Worm (Caenorhabditis elegans) whole organism, L4 larva: ENCODE measurements around the gene C26B9.6.

ENCODE experiments used
- D1046.2 ChIP-seq: fragments of 200-800 bp; sonication (Bioruptor generic); IDR thresholded peaks from 2 replicates; pipeline ENCODE4 v1.3.6; 2022; ENCODE audit warnings: missing genetic modification characterization, missing compliant biosample characterization
- F49E8.2 ChIP-seq: sonication (generic microtip); optimal IDR thresholded peaks from 2 replicates; lab custom pipeline; 2016; ENCODE audit warnings: missing compliant biosample characterization, mild to moderate bottlenecking, missing genetic modification characterization, borderline replicate concordance
- ZK546.5 ChIP-seq, 2 experiments: sonication (generic microtip); optimal IDR thresholded peaks; 2 replicates each; lab custom pipeline; 2017; ENCODE audit warnings: missing biosample characterization in 2 of 2, missing genetic modification characterization in 2 of 2
- aha-1 ChIP-seq: fragments of 150-350 bp; peaks from one replicate; lab custom pipeline; 2014; ENCODE audit warnings: missing biosample characterization, missing genetic modification characterization
- ceh-32 ChIP-seq: sonication (generic microtip); optimal IDR thresholded peaks from 2 replicates; lab custom pipeline; 2016; ENCODE audit warnings: mild to moderate bottlenecking, missing genetic modification characterization, missing compliant biosample characterization; ENCODE audit not compliant: poor library complexity
- ceh-44 ChIP-seq: fragments of 200-800 bp; sonication (Bioruptor generic); IDR thresholded peaks from 2 replicates; pipeline ENCODE4 v1.3.6; 2022; ENCODE audit warnings: missing genetic modification reagents, missing genetic modification characterization, missing compliant biosample characterization
- ceh-82 ChIP-seq: sonication (generic microtip); optimal IDR thresholded peaks from 2 replicates; lab custom pipeline; 2017; ENCODE audit warnings: missing biosample characterization, missing genetic modification characterization
- ces-1 ChIP-seq: fragments of 150-350 bp; sonication (generic microtip); optimal IDR thresholded peaks from 4 replicates; lab custom pipeline; 2014; ENCODE audit warnings: missing biosample characterization, missing genetic modification reagents, missing genetic modification characterization
- daf-12 ChIP-seq: fragments of 150-350 bp; optimal IDR thresholded peaks from 2 replicates; lab custom pipeline; 2014; ENCODE audit warnings: missing biosample characterization, missing genetic modification reagents, missing genetic modification characterization
- dmd-6 ChIP-seq: fragments of 200-800 bp; sonication (Bioruptor generic); IDR thresholded peaks from 2 replicates; pipeline ENCODE4 v1.3.6; 2022; ENCODE audit warnings: missing genetic modification reagents, missing genetic modification characterization, missing compliant biosample characterization
- gei-8 ChIP-seq: fragments of 200-800 bp; sonication (Bioruptor generic); optimal IDR thresholded peaks from 2 replicates; lab custom pipeline; 2018; ENCODE audit warnings: mild to moderate bottlenecking, missing genetic modification characterization, missing compliant biosample characterization
- hlh-30 ChIP-seq: sonication (generic microtip); optimal IDR thresholded peaks from 2 replicates; lab custom pipeline; 2017; ENCODE audit warnings: antibody characterized with exemption, mild to moderate bottlenecking, missing genetic modification characterization, missing compliant biosample characterization; ENCODE audit not compliant: insufficient read depth
- lim-7 ChIP-seq: fragments of 200-800 bp; sonication (Bioruptor generic); IDR thresholded peaks from 2 replicates; pipeline ENCODE4 v1.3.6; 2022; ENCODE audit warnings: missing genetic modification characterization, missing compliant biosample characterization
- lsy-2 ChIP-seq, 2 experiments: fragments of 150-350 bp in 1 of 2; sonication (generic microtip) in 1 of 2; optimal IDR thresholded peaks; 2 replicates each; lab custom pipeline; 2014 to 2017; ENCODE audit warnings: missing biosample characterization in 2 of 2, missing genetic modification characterization in 2 of 2
- mdl-1 ChIP-seq, 2 experiments: fragments of 150-350 bp in 1 of 2; sonication (generic microtip) in 1 of 2; optimal IDR thresholded peaks; 2 replicates each; lab custom pipeline; 2014 to 2017; ENCODE audit warnings: missing biosample characterization in 2 of 2, missing genetic modification characterization in 2 of 2
- mxl-2 ChIP-seq: fragments of 200-800 bp; sonication (Bioruptor generic); conservative IDR thresholded peaks from 2 replicates; pipeline ENCODE4 v1.3.6; 2022; ENCODE audit warnings: missing genetic modification reagents, missing genetic modification characterization, missing compliant biosample characterization
- nhr-11 ChIP-seq: fragments of 150-350 bp; optimal IDR thresholded peaks from 2 replicates; lab custom pipeline; 2014; ENCODE audit warnings: missing biosample characterization, missing genetic modification characterization
- nhr-237 ChIP-seq: sonication (generic microtip); optimal IDR thresholded peaks from 2 replicates; lab custom pipeline; 2017; ENCODE audit warnings: missing biosample characterization, missing genetic modification characterization
- nhr-41 ChIP-seq: fragments of 200-800 bp; sonication (Bioruptor generic); IDR thresholded peaks from 2 replicates; pipeline ENCODE4 v1.3.6; 2022; ENCODE audit warnings: missing genetic modification reagents, missing genetic modification characterization, missing compliant biosample characterization
- pqm-1 ChIP-seq: sonication (generic microtip); optimal IDR thresholded peaks from 2 replicates; lab custom pipeline; 2017; ENCODE audit warnings: missing biosample characterization, missing genetic modification characterization
- unc-130 ChIP-seq: sonication (generic microtip); optimal IDR thresholded peaks from 2 replicates; lab custom pipeline; 2016; ENCODE audit warnings: missing genetic modification reagents, missing genetic modification characterization, missing compliant biosample characterization
- unc-39 ChIP-seq: sonication (generic microtip); optimal IDR thresholded peaks from 2 replicates; lab custom pipeline; 2017; ENCODE audit warnings: missing biosample characterization, missing genetic modification characterization
- unc-62 ChIP-seq, 3 experiments: fragments of 150-350 bp in 1 of 3; sonication (generic microtip); optimal IDR thresholded peaks in 2 of 3; peaks in 1 of 3; 1 replicate in 1 of 3; 2 replicates in 2 of 3; lab custom pipeline; 2014 to 2017; ENCODE audit warnings: missing biosample characterization in 3 of 3, missing genetic modification characterization in 3 of 3, missing genetic modification reagents in 3 of 3, missing genotype in 1 of 3
- zfp-3 ChIP-seq: fragments of 200-800 bp; sonication (Bioruptor generic); conservative IDR thresholded peaks from 2 replicates; pipeline ENCODE4 v1.3.6; 2022; ENCODE audit warnings: missing genetic modification reagents, missing genetic modification characterization, missing compliant biosample characterization
- zip-2 ChIP-seq: fragments of 150-350 bp; optimal IDR thresholded peaks from 2 replicates; lab custom pipeline; 2014; ENCODE audit warnings: missing biosample characterization, missing genetic modification characterization

Gene C26B9.6

DNA sequence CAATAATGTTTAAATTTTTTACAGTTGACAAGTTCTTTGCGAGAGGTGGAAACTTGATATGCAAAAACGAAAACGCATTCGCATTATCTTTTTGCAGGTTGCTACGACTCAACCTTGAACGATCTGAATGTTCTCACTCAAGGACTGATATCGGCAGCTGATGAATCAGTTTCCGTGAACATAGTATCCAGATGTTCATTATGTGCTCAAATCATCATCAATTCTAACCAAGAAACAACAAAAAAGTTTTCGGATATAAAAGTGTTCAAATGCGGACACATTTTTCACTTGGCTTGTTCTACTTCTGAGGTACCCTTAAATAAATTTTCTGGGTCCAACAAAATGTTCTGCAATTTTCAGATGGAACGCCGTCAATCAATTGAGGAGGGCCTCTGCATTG lies 46.2 kb downstream of the C26B9.6 start:
- TF ChIP-seq F49E8.2 (tag; lab: Kevin White, UChicago) (no peak), ces-1 (GFP tag; lab: Kevin White, UChicago) (no peak), hlh-30 (tag; lab: Kevin White, UChicago) (no peak), ZK546.5 (tag; optimal IDR thresholded peaks at IDR 0.05; lab: Kevin White, UChicago) (no peak), unc-62 (GFP tag; optimal IDR thresholded peaks at IDR 0.05 in 1 of 2; lab: Kevin White, UChicago) (peak in 1 of 2 experiments; percentile 95), unc-62 (tag; optimal IDR thresholded peaks at IDR 0.05; lab: Kevin White, UChicago) (no peak), zip-2 (no peak), lim-7 (GFP tag; lab: Robert Waterston, UW) (no peak), aha-1 (peak; percentile 65), pqm-1 (tag; lab: Kevin White, UChicago) (no peak), gei-8 (no peak), mdl-1 (tag; optimal IDR thresholded peaks at IDR 0.05; lab: Kevin White, UChicago) (no peak), ceh-44 (GFP tag; lab: Robert Waterston, UW) (no peak)

DNA sequence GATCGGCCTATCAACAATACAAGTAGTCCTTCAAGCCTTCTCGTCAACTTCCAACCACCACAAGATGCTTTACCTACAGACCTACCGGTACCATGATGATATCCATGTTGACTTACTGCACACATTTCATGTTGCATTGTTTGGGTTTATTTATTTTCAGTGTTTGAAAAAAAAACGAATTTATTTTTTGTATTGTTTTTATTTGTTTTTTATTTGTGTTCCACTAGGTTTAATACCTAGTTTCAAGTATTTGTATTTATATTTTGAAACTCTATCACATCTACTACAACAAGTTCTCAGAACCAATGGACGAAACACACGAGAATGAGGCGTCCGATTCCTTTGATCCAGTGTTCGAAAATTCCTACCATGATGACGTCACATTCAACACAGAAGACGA lies 51.7 kb downstream of the C26B9.6 start, which contains the start of gene vps-41:
vps-41 (plus strand) TSS at position 301 of the 400 bp plus-strand sequence.
- no peak for TF ChIP-seq gei-8
- no peak for TF ChIP-seq unc-39 (tag; lab: Kevin White, UChicago)
- no peak for TF ChIP-seq nhr-11 (tag; lab: Kevin White, UChicago)
- TF ChIP-seq unc-130 (GFP tag; lab: Kevin White, UChicago) = no peak
- TF ChIP-seq dmd-6 (GFP tag; lab: Robert Waterston, UW) = no peak
- no peak for TF ChIP-seq lsy-2 (tag; optimal IDR thresholded peaks at IDR 0.05; lab: Kevin White, UChicago)
- no peak for TF ChIP-seq daf-12 (tag; lab: Kevin White, UChicago)
- no peak for TF ChIP-seq D1046.2
- no peak for TF ChIP-seq zfp-3 (GFP tag; lab: Robert Waterston, UW)
- no peak for TF ChIP-seq nhr-41 (GFP tag; lab: Robert Waterston, UW)
- no peak for TF ChIP-seq hlh-30 (tag; lab: Kevin White, UChicago)
- TF ChIP-seq mxl-2 (GFP tag; lab: Robert Waterston, UW) = no peak
- TF ChIP-seq nhr-237 = no peak
- no peak for TF ChIP-seq ceh-32 (tag; lab: Kevin White, UChicago)
- TF ChIP-seq ceh-82 = no peak
- TF ChIP-seq, all 104 proteins: peak for 0
